Fruit fly (Drosophila melanogaster) whole organism, adult: ENCODE results near the gene CG42676.

Source experiments
- CG11617 ChIP-seq: fragments of 200-800 bp; sonication (Bioruptor generic); optimal IDR thresholded peaks from 2 replicates; lab custom pipeline; 2017; ENCODE audit warnings: mild to moderate bottlenecking, missing biosample characterization, missing genetic modification reagents, missing genetic modification characterization
- CG12768 ChIP-seq: fragments of 200-800 bp; sonication (Bioruptor generic); optimal IDR thresholded peaks from 2 replicates; lab custom pipeline; 2017; ENCODE audit warnings: missing biosample characterization, missing genetic modification characterization, mild to moderate bottlenecking, moderate library complexity, missing genetic modification reagents
- CG14711 ChIP-seq: fragments of 200-800 bp; sonication (Bioruptor generic); optimal IDR thresholded peaks from 2 replicates; lab custom pipeline; 2018; ENCODE audit warnings: missing biosample characterization, mild to moderate bottlenecking, missing genetic modification characterization, moderate library complexity
- CG1620 ChIP-seq: fragments of 200-800 bp; sonication (Bioruptor generic); optimal IDR thresholded peaks from 2 replicates; lab custom pipeline; 2016; ENCODE audit warnings: missing biosample characterization, missing genetic modification characterization
- CG33017 ChIP-seq: fragments of 200-800 bp; sonication (Bioruptor generic); optimal IDR thresholded peaks from 2 replicates; lab custom pipeline; 2018; ENCODE audit warnings: missing biosample characterization, mild to moderate bottlenecking, missing genetic modification characterization, moderate library complexity
- CG5204 ChIP-seq: fragments of 200-800 bp; sonication (Bioruptor generic); optimal IDR thresholded peaks from 2 replicates; lab custom pipeline; 2016; ENCODE audit warnings: missing biosample characterization, missing genetic modification characterization
- CG7045 ChIP-seq: fragments of 200-800 bp; sonication (Bioruptor generic); optimal IDR thresholded peaks from 2 replicates; lab custom pipeline; 2017; ENCODE audit warnings: missing biosample characterization, mild to moderate bottlenecking, missing genetic modification characterization
- CG7101 ChIP-seq: fragments of 200-800 bp; sonication (Bioruptor generic); optimal IDR thresholded peaks from 2 replicates; lab custom pipeline; 2018; ENCODE audit warnings: missing biosample characterization, mild to moderate bottlenecking, missing genetic modification characterization, moderate library complexity
- Clk ChIP-seq: fragments of 200-800 bp; sonication (Bioruptor generic); optimal IDR thresholded peaks from 2 replicates; lab custom pipeline; 2017; ENCODE audit warnings: missing biosample characterization, missing genetic modification characterization
- Crg-1 ChIP-seq: fragments of 200-800 bp; sonication (Bioruptor generic); optimal IDR thresholded peaks from 2 replicates; lab custom pipeline; 2016; ENCODE audit warnings: missing biosample characterization, missing genetic modification characterization
- Hr96 ChIP-seq: fragments of 200-800 bp; sonication (Bioruptor generic); optimal IDR thresholded peaks from 2 replicates; lab custom pipeline; 2016; ENCODE audit warnings: missing biosample characterization, missing genetic modification characterization
- Mnt ChIP-seq: fragments of 200-800 bp; sonication (Bioruptor generic); optimal IDR thresholded peaks from 2 replicates; lab custom pipeline; 2016; ENCODE audit warnings: missing biosample characterization, mild to moderate bottlenecking, missing genetic modification characterization
- bab1 ChIP-seq: fragments of 200-800 bp; sonication (Bioruptor generic); optimal IDR thresholded peaks from 3 replicates; lab custom pipeline; 2019; ENCODE audit warnings: missing biosample characterization, mild to moderate bottlenecking, missing genetic modification characterization, moderate library complexity
- cic ChIP-seq: fragments of 200-800 bp; sonication (Bioruptor generic); optimal IDR thresholded peaks from 2 replicates; lab custom pipeline; 2017; ENCODE audit warnings: missing biosample characterization, mild to moderate bottlenecking, missing genetic modification characterization, moderate library complexity
- cnc ChIP-seq, 2 experiments: fragments of >200 bp; optimal IDR thresholded peaks; 2 replicates each; lab custom pipeline; 2017
- kay ChIP-seq: fragments of 200-800 bp; sonication (Bioruptor generic); peaks from one replicate; lab custom pipeline; 2016; ENCODE audit warnings: missing biosample characterization, missing genetic modification characterization, borderline replicate concordance
- ovo ChIP-seq: fragments of 200-800 bp; sonication (Bioruptor generic); optimal IDR thresholded peaks from 2 replicates; lab custom pipeline; 2016; ENCODE audit warnings: missing biosample characterization, missing genetic modification characterization
- pad ChIP-seq: fragments of 200-800 bp; sonication (Bioruptor generic); optimal IDR thresholded peaks from 3 replicates; lab custom pipeline; 2017; ENCODE audit warnings: missing biosample characterization, missing genetic modification characterization, mild to moderate bottlenecking, moderate library complexity, missing genetic modification reagents
- tj ChIP-seq: fragments of 200-800 bp; sonication (Bioruptor generic); optimal IDR thresholded peaks from 3 replicates; lab custom pipeline; 2017; ENCODE audit warnings: missing biosample characterization, mild to moderate bottlenecking, missing genetic modification characterization, moderate library complexity
- toe ChIP-seq: fragments of 200-800 bp; sonication (Bioruptor generic); optimal IDR thresholded peaks from 2 replicates; lab custom pipeline; 2016; ENCODE audit warnings: missing biosample characterization, missing genetic modification characterization

Gene CG42676

DNA sequence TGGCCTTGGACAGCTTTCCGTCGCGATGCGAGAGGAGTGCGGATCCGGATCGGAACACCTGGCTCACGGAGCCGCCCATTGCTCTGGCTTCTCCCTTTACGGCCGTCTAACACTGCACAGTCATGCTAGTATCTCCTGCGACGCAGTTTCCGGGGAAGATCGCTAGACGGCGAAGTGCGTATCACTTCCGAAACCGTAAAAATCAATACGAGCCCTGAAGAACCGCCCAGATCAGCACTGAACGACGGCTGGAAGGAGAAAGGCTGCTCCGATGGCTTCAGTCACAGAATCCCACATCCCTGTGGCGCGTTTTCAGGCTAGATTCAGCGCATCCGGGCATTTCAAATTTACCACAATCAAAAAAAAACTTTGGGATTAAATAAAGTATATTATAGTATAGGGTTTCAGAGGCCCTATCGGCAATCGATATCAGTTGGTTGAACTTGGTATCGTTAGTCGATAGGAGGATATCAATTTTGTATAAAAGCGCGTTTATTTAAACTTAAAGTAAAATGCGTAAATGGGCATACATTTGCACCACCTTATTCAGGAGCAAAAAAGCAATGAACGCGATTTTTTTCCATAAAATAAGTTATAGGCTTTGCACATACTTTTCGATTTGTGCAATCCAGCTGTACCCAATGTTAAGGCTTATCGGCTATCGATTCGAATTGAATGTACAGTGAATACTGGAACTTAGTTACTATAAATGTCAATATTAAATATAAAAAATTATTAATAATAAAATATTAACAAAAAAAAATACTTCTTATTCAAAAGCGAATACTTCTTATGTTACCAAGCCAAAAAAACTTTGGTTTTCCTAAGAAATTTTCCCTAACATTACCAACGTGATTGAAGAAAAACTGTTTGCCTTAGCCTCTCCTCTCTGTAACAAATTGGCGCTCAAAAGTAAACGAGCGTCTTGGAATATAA, 27.9 kb upstream of the CG42676 start, which contains the start of the genes CG13933 and PolD2:
CG13933 (minus strand) TSS at position 435 of the 936 bp plus-strand sequence.
PolD2 (plus strand) TSS at position 921 of the 936 bp plus-strand sequence.
- TF ChIP-seq CG1620 (GFP tag; lab: Kevin White, UChicago) (peak; percentile 79), cic (GFP tag; lab: Kevin White, UChicago) (peak; percentile 42), tj (GFP tag; lab: Kevin White, UChicago) (peak; percentile 70), toe (no peak), Mnt (peak; percentile 50), Hr96 (GFP tag; lab: Kevin White, UChicago) (peak; percentile 61), CG5204 (GFP tag; lab: Kevin White, UChicago) (peak; percentile 70), CG7101 (tag; lab: Kevin White, UChicago) (peak; percentile 97), CG11617 (peak; percentile 93), Crg-1 (GFP tag; lab: Kevin White, UChicago) (peak; percentile 89), pad (GFP tag; lab: Kevin White, UChicago) (peak; percentile 55), bab1 (peak; percentile 82), CG14711 (peak; percentile 89), CG12768 (GFP tag; lab: Kevin White, UChicago) (peak; percentile 60), ovo (GFP tag; lab: Kevin White, UChicago) (peak; percentile 65), kay (GFP tag; lab: Kevin White, UChicago) (no peak), CG33017 (tag; lab: Kevin White, UChicago) (peak; percentile 97), Clk (no peak), cnc (optimal IDR thresholded peaks at IDR 0.05; lab: Kevin White, UChicago) (peak in 1 of 2 experiments; percentile 43), CG7045 (peak; percentile 72)

DNA sequence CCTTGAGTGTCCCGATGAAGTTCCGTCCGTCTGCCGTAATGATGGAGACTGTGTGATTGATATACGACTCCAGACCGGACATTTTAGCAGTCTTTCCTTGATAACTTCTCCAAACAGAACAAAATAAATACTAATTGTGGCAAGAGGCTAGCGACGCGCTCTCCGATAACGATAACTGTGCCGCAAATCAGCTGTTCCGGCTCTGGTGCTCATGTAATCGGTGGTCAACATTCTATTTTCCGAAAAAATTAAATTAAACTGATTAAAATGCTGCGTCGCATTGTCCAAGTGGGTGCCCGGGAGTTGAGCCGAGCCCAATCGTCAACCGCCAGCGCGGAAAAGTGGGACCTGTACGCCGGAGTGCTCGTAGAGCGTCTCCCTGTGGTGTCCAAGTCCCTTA, 25.7 kb upstream of the CG42676 start, which contains the start of the genes CG2021 and mRpL46:
CG2021 (minus strand) TSS at position 163 of the 400 bp plus-strand sequence.
mRpL46 (plus strand) TSS at position 191 of the 400 bp plus-strand sequence.
- TF ChIP-seq cnc (optimal IDR thresholded peaks at IDR 0.05; lab: Kevin White, UChicago) (no peak), CG14711 (no peak), tj (GFP tag; lab: Kevin White, UChicago) (no peak), pad (GFP tag; lab: Kevin White, UChicago) (no peak)

DNA sequence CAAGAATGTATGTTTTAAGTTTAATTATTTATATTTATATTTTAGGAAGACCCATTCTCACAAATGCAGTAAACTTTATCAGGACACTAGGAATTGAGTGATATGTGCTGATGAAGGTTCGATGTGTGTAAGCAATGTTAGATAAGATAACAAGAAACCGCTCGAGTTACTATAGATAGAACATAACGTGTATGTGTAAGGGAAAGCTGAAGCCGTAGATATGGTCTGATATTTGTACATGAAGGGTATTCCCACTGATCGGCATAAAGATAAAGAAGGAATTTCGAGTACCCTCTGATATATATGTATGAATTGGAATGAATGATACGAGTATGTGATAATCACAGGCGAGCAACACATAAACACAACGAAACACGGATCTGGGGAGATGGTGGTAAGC, 18.8 kb upstream of the CG42676 start:
- TF ChIP-seq Clk = no peak
- no peak for TF ChIP-seq tj (GFP tag; lab: Kevin White, UChicago)
- no peak for TF ChIP-seq pad (GFP tag; lab: Kevin White, UChicago)
- TF ChIP-seq cic (GFP tag; lab: Kevin White, UChicago) = peak; percentile 18
- no peak for TF ChIP-seq Mnt
- no peak for TF ChIP-seq CG11617

DNA sequence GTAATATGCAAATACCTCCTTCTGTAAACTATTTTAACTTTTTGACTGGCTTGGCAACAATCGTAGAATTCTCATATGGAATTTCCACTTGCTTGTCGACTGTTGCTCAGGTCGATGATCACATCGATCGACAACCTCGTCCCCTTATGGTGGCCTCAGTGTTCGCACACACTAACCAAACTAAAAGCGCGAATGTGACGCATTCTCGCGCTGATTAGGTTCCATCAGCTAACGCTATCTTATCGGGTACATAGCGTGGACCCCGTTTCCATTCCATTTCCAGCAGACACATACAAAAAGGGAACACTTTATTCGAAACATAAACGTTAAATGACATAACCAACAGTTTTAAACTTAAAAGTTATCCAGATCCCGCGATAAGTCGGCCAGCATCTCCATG, 13.6 kb upstream of the CG42676 start:
- TF ChIP-seq pad (GFP tag; lab: Kevin White, UChicago) (no peak), cnc (optimal IDR thresholded peaks at IDR 0.05; lab: Kevin White, UChicago) (no peak), Crg-1 (GFP tag; lab: Kevin White, UChicago) (no peak), cic (GFP tag; lab: Kevin White, UChicago) (peak; percentile 70)

DNA sequence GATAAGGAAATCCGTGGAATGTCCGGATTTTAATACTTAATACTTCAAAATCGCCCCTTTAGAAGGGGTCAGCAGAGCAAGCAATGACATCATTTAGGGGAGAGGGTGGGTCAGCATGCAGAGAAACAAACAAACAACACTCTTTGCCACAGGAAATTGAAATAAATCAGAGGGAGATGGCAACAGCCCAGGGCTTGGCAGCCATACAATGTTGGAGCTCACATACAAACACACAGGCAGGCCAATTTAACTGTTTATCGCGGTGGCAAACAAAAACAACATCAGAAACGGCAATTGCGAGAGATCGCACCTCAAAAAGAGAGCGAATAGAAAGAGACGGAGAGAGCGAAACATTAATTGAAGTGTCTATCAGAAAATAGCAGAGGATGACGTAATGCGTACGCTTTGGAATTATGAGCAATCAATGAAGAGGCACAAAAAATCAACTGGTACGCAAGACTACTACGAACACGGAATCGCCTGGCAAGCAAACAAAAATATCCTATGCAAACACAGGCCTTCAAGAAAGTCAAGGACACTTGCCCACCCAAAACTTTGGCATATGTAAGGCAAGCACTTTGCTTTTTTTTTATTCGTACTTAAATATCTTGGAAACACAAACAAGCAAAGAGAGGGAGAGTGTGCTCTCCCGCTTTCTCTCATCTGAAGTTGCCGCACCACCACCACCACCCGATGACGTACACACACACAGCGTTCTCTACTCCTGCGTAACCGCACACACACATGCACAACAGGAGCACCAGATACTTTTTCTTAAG, 8.6 kb upstream of the CG42676 start:
- TF ChIP-seq CG11617 (peak; percentile 34), CG5204 (GFP tag; lab: Kevin White, UChicago) (no peak), Crg-1 (GFP tag; lab: Kevin White, UChicago) (peak; percentile 44), tj (GFP tag; lab: Kevin White, UChicago) (no peak), Clk (no peak), ovo (GFP tag; lab: Kevin White, UChicago) (peak; percentile 81), kay (GFP tag; lab: Kevin White, UChicago) (no peak), Mnt (peak; percentile 56), Hr96 (GFP tag; lab: Kevin White, UChicago) (no peak), CG7101 (tag; lab: Kevin White, UChicago) (peak; percentile 61), cnc (optimal IDR thresholded peaks at IDR 0.05; lab: Kevin White, UChicago) (no peak), bab1 (peak; percentile 48), toe (no peak), cic (GFP tag; lab: Kevin White, UChicago) (peak; percentile 76), CG1620 (GFP tag; lab: Kevin White, UChicago) (no peak), CG7045 (peak; percentile 10), CG14711 (no peak), pad (GFP tag; lab: Kevin White, UChicago) (peak; percentile 89), CG33017 (tag; lab: Kevin White, UChicago) (peak; percentile 22), CG12768 (GFP tag; lab: Kevin White, UChicago) (peak; percentile 55)
